Worm (Caenorhabditis elegans) whole organism, L1 larva: ENCODE results near the gene eor-2.
A peak's percentile ranks its signal among the peaks of the same experiment; 100 is the strongest.

ENCODE experiments used
- ces-1 ChIP-seq: fragments of 150-350 bp; optimal IDR thresholded peaks from 2 replicates; lab custom pipeline; 2014; ENCODE audit warnings: missing biosample characterization, missing genetic modification reagents, missing genetic modification characterization
- fkh-10 ChIP-seq: sonication (generic microtip); optimal IDR thresholded peaks from 2 replicates; lab custom pipeline; 2017; ENCODE audit warnings: missing biosample characterization, missing genetic modification reagents, missing genetic modification characterization
- grh-1 ChIP-seq: fragments of 200-800 bp; sonication (Bioruptor generic); IDR thresholded peaks from 2 replicates; pipeline ENCODE4 v1.3.6; 2022; ENCODE audit warnings: missing genetic modification reagents, missing genetic modification characterization, missing compliant biosample characterization
- nhr-28 ChIP-seq: fragments of 150-350 bp; optimal IDR thresholded peaks from 2 replicates; lab custom pipeline; 2014; ENCODE audit warnings: missing biosample characterization, missing genetic modification characterization
- nhr-47 ChIP-seq: sonication (generic microtip); optimal IDR thresholded peaks from 2 replicates; lab custom pipeline; 2016; ENCODE audit warnings: mild to moderate bottlenecking, missing genetic modification characterization, moderate library complexity, missing compliant biosample characterization
- pqm-1 ChIP-seq: sonication (generic microtip); optimal IDR thresholded peaks from 3 replicates; lab custom pipeline; 2017; ENCODE audit warnings: missing biosample characterization, missing genetic modification characterization
- tlp-1 ChIP-seq: fragments of 150-350 bp; optimal IDR thresholded peaks from 2 replicates; lab custom pipeline; 2014; ENCODE audit warnings: missing biosample characterization, missing genetic modification characterization
- ztf-4 ChIP-seq: fragments of 150-350 bp; optimal IDR thresholded peaks from 2 replicates; lab custom pipeline; 2014; ENCODE audit warnings: missing biosample characterization, missing genetic modification characterization

ce11 chrX:14562286-14563086 is 40.3 kb upstream of the eor-2 start:
- no peak for TF ChIP-seq pqm-1
- TF ChIP-seq ztf-4: peak; percentile 86
- TF ChIP-seq ces-1: no peak
- no peak for TF ChIP-seq grh-1 (GFP tag; lab: Robert Waterston, UW)
- TF ChIP-seq nhr-28 (tag; lab: Kevin White, UChicago): no peak
- no peak for TF ChIP-seq tlp-1 (tag; lab: Kevin White, UChicago)
- peak; percentile 96 for TF ChIP-seq nhr-47 (tag; lab: Kevin White, UChicago)
- TF ChIP-seq fkh-10 (GFP tag; lab: Kevin White, UChicago): peak; percentile 75
